Fruit fly (Drosophila melanogaster): ENCODE measurements around the gene rumpel.

dm6 chrX:7424742-7425141 lies 6.3 kb downstream of the rumpel start, which contains the start of gene CG15036:
- TF ChIP-seq fru (GFP tag; optimal IDR thresholded peaks at IDR 0.05) (no peak), Dfd (GFP tag; optimal IDR thresholded peaks at IDR 0.05) (no peak), pan (optimal IDR thresholded peaks at IDR 0.05) (no peak), Hnf4 (GFP tag; optimal IDR thresholded peaks at IDR 0.05) (no peak), Dif (GFP tag; optimal IDR thresholded peaks at IDR 0.05; ENCODE audit: partially characterized antibody) (no peak), brk (GFP tag; optimal IDR thresholded peaks at IDR 0.05) (no peak), Myc (optimal IDR thresholded peaks at IDR 0.05) (no peak), Vsx2 (GFP tag; optimal IDR thresholded peaks at IDR 0.05; ENCODE audit: partially characterized antibody) (no peak), psq (GFP tag; optimal IDR thresholded peaks at IDR 0.05) (no peak), HLH106 (tag; optimal IDR thresholded peaks at IDR 0.05) (no peak), Sp1 (GFP tag; optimal IDR thresholded peaks at IDR 0.05) (no peak), sage (GFP tag; optimal IDR thresholded peaks at IDR 0.05) (no peak)

Measured in whole organism, wandering third instar larva.